Fruit fly (Drosophila melanogaster): ENCODE data around the gene Ube4A.

The Ube4A gene

DNA sequence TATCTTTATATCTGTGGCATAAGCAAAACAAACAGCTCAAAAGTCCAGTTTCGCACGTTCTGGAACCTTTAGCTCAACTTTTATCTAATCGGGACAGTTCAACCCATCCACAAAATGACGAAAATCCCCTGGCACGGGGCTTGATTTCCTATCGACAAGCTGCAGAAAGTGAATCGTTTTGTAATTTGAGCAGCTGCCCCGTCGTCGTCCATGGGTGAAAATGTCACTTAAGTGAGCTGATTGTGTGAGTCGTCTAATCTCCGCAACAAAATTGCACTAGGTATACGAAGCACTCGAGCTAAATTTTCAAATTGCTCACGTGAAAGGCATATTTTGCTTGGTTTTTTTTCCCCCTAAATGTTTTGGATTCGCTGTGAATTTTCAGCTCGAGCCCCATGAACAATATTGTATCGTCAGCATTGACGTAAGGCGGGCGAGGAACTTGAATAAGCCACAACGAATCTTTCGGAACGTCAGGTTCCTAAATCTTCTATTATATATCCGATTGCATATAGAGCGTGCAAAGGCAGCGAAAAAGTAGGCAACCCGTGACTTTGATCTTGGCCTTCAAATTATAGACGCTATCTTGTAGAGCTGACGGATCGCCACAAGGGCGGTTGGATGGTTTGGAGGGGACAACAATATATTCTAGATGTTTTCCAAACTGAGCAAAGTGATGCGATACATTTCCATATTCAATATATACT, 43.9 kb upstream of the Ube4A start:
- TF ChIP-seq sens (GFP tag) (peak; percentile 52), Eip74EF (GFP tag; optimal IDR thresholded peaks at IDR 0.05) (no peak), Hey (tag; optimal IDR thresholded peaks at IDR 0.05) (peak; percentile 57), cwo (GFP tag; optimal IDR thresholded peaks at IDR 0.05) (peak; percentile 4), Med (GFP tag) (peak; percentile 7), CG9437 (GFP tag; optimal IDR thresholded peaks at IDR 0.05) (no peak), Pdp1 (GFP tag; optimal IDR thresholded peaks at IDR 0.05) (peak in 1 of 2 experiments; percentile 19), CG8478 (optimal IDR thresholded peaks at IDR 0.05) (no peak), CG12219 (GFP tag; optimal IDR thresholded peaks at IDR 0.05) (no peak), ERR (GFP tag; optimal IDR thresholded peaks at IDR 0.05) (no peak), CG7357 (GFP tag; IDR thresholded peaks at IDR 0.05) (no peak)

DNA sequence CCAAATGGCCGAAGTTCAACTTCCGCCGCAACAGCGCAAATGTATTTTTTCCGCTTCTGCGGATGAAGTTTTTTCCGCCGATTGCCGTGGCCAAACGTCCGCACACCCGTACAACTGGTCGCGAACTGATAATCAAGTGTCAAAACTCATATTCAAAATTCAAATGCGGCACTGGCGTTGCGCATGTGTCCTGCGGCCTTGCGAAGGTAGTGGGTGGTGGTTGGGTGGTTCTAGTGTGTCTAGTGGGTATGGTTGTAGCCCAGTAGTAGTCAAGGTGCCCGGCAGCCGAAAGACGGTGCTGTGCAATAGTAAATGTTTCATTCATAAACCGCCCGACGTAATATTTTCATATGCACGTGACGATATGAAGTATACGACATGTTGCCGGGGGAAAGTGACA, 36.7 kb upstream of the Ube4A start, which contains the start of gene DIP-iota:
DIP-iota (minus strand) TSS at position 101 of the 400 bp plus-strand sequence.
- TF ChIP-seq CG33557 (GFP tag; optimal IDR thresholded peaks at IDR 0.05) (no peak), MESR4 (GFP tag; optimal IDR thresholded peaks at IDR 0.05) (no peak), CG4328 (GFP tag; optimal IDR thresholded peaks at IDR 0.05) (no peak), CG17829 (tag; optimal IDR thresholded peaks at IDR 0.05) (no peak), tio (GFP tag; optimal IDR thresholded peaks at IDR 0.05) (no peak), Aef1 (GFP tag; IDR thresholded peaks at IDR 0.05) (no peak), Nf-YB (GFP tag; optimal IDR thresholded peaks at IDR 0.05) (no peak), CG12071 (GFP tag; optimal IDR thresholded peaks at IDR 0.05) (no peak), CG43689 (GFP tag; IDR thresholded peaks at IDR 0.05) (no peak)

DNA sequence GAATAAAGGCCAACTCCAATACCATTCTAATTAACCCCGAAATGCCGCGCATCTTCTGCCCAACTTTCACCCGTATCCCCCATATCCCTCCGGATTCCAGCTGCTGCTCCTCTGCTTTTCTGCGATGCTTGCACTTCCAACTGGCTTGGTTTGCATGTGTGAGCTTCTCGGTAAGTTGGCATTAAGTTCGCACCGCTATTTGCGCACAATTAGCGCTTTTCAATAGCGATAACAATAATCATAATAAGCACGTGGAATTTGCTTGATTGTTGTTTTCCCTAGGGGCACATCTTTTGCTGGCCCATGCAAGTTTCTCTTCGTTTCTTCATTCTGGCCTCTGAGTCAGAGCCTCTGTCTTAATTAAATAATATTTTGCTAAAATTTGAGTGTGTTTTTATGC, 36.3 kb upstream of the Ube4A start:
- TF ChIP-seq Antp (GFP tag; optimal IDR thresholded peaks at IDR 0.05): no peak
- TF ChIP-seq CG9609 (GFP tag; optimal IDR thresholded peaks at IDR 0.05): no peak
- TF ChIP-seq pzg (GFP tag; optimal IDR thresholded peaks at IDR 0.05): no peak
- TF ChIP-seq CG3838 (GFP tag; optimal IDR thresholded peaks at IDR 0.05): no peak
- TF ChIP-seq bsh (GFP tag; optimal IDR thresholded peaks at IDR 0.05): no peak
- no peak for TF ChIP-seq Xbp1 (GFP tag; optimal IDR thresholded peaks at IDR 0.05)
- no peak for TF ChIP-seq CG6175 (GFP tag; IDR thresholded peaks at IDR 0.05)
- no peak for TF ChIP-seq CG2875 (GFP tag; optimal IDR thresholded peaks at IDR 0.05)
- no peak for TF ChIP-seq disco-r (GFP tag; optimal IDR thresholded peaks at IDR 0.05)
- TF ChIP-seq Myb (GFP tag; optimal IDR thresholded peaks at IDR 0.05): no peak
- TF ChIP-seq CG11723 (GFP tag; optimal IDR thresholded peaks at IDR 0.05): no peak
- no peak for TF ChIP-seq CG5180 (GFP tag; optimal IDR thresholded peaks at IDR 0.05)
- no peak for TF ChIP-seq chinmo (GFP tag; IDR thresholded peaks at IDR 0.05; ENCODE audit: partially characterized antibody)
- no peak for TF ChIP-seq CG6689 (GFP tag; IDR thresholded peaks at IDR 0.05)
- no peak for TF ChIP-seq CG7928 (GFP tag; optimal IDR thresholded peaks at IDR 0.05)
- TF ChIP-seq CG33557 (GFP tag; optimal IDR thresholded peaks at IDR 0.05): no peak
- TF ChIP-seq row (GFP tag; IDR thresholded peaks at IDR 0.05): no peak
- no peak for TF ChIP-seq jumu (GFP tag; optimal IDR thresholded peaks at IDR 0.05)
